Fruit fly (Drosophila melanogaster) ovary, adult (tissue): ENCODE results near the gene CG31624.

Experiments used
- CG17801 ChIP-seq: fragments of 200-800 bp; optimal IDR thresholded peaks from 2 replicates; lab custom pipeline; 2019; ENCODE audit warnings: missing biosample characterization, mild to moderate bottlenecking, missing genetic modification characterization, moderate library complexity; ENCODE audit not compliant: partially characterized antibody

CG31624 gene

dm6 chr2L:21219640-21220085 is 19.5 kb upstream of the CG31624 start:
- TF ChIP-seq CG17801 (GFP tag; lab: Kevin White, UChicago): no peak

dm6 chr2L:21218912-21219246 is 18.7 kb upstream of the CG31624 start:
- TF ChIP-seq CG17801 (GFP tag; lab: Kevin White, UChicago): peak; percentile 1

dm6 chr2L:21218240-21218911 is 18.2 kb upstream of the CG31624 start, which contains the start of gene CG8679:
Gene CG8679 (minus strand): TSS chr2L:21218544.
- no peak for TF ChIP-seq CG17801 (GFP tag; lab: Kevin White, UChicago)

dm6 chr2L:21214961-21215362 is 14.8 kb upstream of the CG31624 start:
- peak; percentile 38 for TF ChIP-seq CG17801 (GFP tag; lab: Kevin White, UChicago)

- no peak for TF ChIP-seq CG17801 (GFP tag; lab: Kevin White, UChicago)
Observed at dm6 chr2L:21206193-21206592, 6.0 kb upstream of the CG31624 start, which contains the start of gene clumsy. Gene clumsy (plus strand): TSS chr2L:21206493.

dm6 chr2L:21202702-21203101 is 2.5 kb upstream of the CG31624 start, which contains the start of gene CG31988:
Gene CG31988 (minus strand): TSS chr2L:21202802.
- TF ChIP-seq CG17801 (GFP tag; lab: Kevin White, UChicago): no peak

dm6 chr2L:21198633-21199264 is 1.4 kb downstream of the CG31624 start, which contains the start of gene Ret:
Gene Ret (minus strand): TSS chr2L:21198762.
- TF ChIP-seq CG17801 (GFP tag; lab: Kevin White, UChicago): no peak

dm6 chr2L:21197178-21197577 is 3.0 kb downstream of the CG31624 start:
- no peak for TF ChIP-seq CG17801 (GFP tag; lab: Kevin White, UChicago)

- no peak for TF ChIP-seq CG17801 (GFP tag; lab: Kevin White, UChicago)
Observed at dm6 chr2L:21196511-21196910, 3.7 kb downstream of the CG31624 start.

- no peak for TF ChIP-seq CG17801 (GFP tag; lab: Kevin White, UChicago)
Observed at dm6 chr2L:21195331-21195730, 4.8 kb downstream of the CG31624 start.

dm6 chr2L:21189273-21189781 is 10.8 kb downstream of the CG31624 start:
- TF ChIP-seq CG17801 (GFP tag; lab: Kevin White, UChicago): no peak

- no peak for TF ChIP-seq CG17801 (GFP tag; lab: Kevin White, UChicago)
Observed at dm6 chr2L:21187753-21188152, 12.4 kb downstream of the CG31624 start.

dm6 chr2L:21179615-21180031 is 20.6 kb downstream of the CG31624 start, which contains the start of the genes bur and Mcm10:
Gene bur (minus strand): TSS chr2L:21179683.
Gene Mcm10 (plus strand): TSS chr2L:21179933.
- TF ChIP-seq CG17801 (GFP tag; lab: Kevin White, UChicago): no peak

dm6 chr2L:21179217-21179520 is 21.0 kb downstream of the CG31624 start:
- TF ChIP-seq CG17801 (GFP tag; lab: Kevin White, UChicago): no peak

dm6 chr2L:21178436-21179216 is 21.5 kb downstream of the CG31624 start:
- no peak for TF ChIP-seq CG17801 (GFP tag; lab: Kevin White, UChicago)
